Fruit fly (Drosophila melanogaster) Kc167 (cell line): Measurements from ENCODE around the gene Als2.

Experiments
- insv ChIP-seq: fragments of >200 bp; optimal IDR thresholded peaks from 3 replicates; lab custom pipeline; 2018; ENCODE audit warnings: missing external identifiers
- psq ChIP-seq: fragments of >200 bp; optimal IDR thresholded peaks from 2 replicates; lab custom pipeline; 2017; ENCODE audit warnings: missing external identifiers

dm6 chr3L:21642908-21643572, 36.5 kb downstream of the Als2 start:
- TF ChIP-seq insv (lab: Kevin White, UChicago) = no peak
- no peak for TF ChIP-seq psq
